Worm (Caenorhabditis elegans): ENCODE data around the gene daf-18.

DNA sequence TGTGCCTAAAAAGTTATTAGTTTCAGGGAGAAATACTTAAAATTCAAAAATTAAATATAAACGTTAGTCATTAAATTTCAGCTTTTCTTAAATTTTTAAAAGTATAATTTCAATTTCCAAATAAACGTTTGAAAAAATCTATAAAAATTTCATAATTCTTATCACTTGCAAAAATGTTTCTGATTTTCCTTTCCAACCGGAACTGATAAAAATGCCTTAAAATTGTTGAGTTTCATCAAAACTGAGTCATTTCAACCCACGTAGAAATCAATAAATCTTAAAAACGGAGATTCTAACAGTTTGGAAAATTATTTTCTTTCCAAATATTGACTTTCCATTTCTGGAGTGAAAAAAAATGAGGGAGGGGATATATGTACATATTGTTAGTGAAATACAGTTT lies 16.1 kb downstream of the daf-18 start:
- TF ChIP-seq unc-62 (GFP tag; optimal IDR thresholded peaks at IDR 0.05): no peak
- no peak for TF ChIP-seq snpc-4 (GFP tag; optimal IDR thresholded peaks at IDR 0.05)
- no peak for TF ChIP-seq snpc-4 (tag; optimal IDR thresholded peaks at IDR 0.05)
- TF ChIP-seq dpl-1 (GFP tag; optimal IDR thresholded peaks at IDR 0.05): no peak
- no peak for TF ChIP-seq K12H6.12 (tag; optimal IDR thresholded peaks at IDR 0.05)
- no peak for TF ChIP-seq hmg-1.2 (GFP tag; IDR thresholded peaks at IDR 0.05)
- TF ChIP-seq ceh-79 (tag; optimal IDR thresholded peaks at IDR 0.05): no peak
